4 fruit fly cellular contexts compared by ENCODE assay signal in the genomic region with DNA sequence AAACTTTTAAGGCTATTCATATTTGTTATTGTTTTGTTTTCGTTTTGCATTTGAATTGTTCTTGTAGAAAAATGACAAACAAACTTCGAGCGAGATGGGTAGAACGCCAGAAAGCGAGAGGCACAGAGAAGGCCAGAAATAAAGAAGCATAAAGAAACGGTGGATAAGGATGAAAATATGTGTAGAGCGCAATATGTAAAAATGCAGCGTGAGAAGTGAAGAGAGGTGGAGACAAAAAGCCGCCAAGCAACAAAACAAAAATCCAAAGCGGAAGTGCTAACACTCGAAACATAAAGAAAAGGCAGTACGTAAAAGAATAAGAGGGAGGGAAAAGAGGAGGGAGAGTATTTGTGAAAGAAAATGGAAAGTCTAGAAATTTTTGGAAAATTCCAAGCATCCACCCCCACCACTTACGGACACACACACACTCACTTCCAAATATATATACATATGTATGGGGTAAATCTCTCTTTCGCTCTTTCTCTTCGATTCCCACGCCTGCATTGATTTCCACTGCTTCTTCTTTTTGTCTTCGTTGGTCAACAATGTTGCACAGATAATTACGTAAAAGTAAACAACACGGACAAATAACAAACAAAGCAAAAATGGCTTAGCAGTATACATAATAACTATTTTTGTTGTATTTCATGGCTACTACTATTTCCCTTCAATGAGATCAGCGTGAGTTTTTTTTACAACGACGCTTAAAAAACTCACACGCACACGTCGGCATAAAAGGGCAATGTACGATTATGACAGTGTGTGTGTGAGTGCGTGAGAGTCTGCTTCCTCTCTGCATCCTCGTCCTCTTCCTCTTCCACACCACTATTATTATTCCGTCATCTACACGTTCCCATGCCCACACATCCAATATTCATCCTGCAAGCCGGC.
TF ChIP-seq lines count a peak whose summit lies in the region.

No protein-coding gene starts in this region.

- no peak for TF ChIP-seq CTCF in whole organism, embryonic (GFP tag; optimal IDR thresholded peaks at IDR 0.05; lab: Kevin White, UChicago)

TF ChIP-seq in whole organism, embryonic, 481 proteins besides CTCF, POLR2A, EP300 and RAD21 (continues in another document):
- no peak for TF ChIP-seq bigmax (GFP tag; optimal IDR thresholded peaks at IDR 0.05; lab: Kevin White, UChicago)
- no peak for TF ChIP-seq CG4282 (GFP tag; optimal IDR thresholded peaks at IDR 0.05; lab: Kevin White, UChicago)
- no peak for TF ChIP-seq wek (GFP tag; optimal IDR thresholded peaks at IDR 0.05; lab: Kevin White, UChicago)
- peak; percentile 30 for TF ChIP-seq CG10979 (tag; optimal IDR thresholded peaks at IDR 0.05; lab: Kevin White, UChicago)
- TF ChIP-seq CG6175 (GFP tag; IDR thresholded peaks at IDR 0.05; lab: Robert Waterston, UW) = no peak
- no peak for TF ChIP-seq YL-1 (GFP tag; optimal IDR thresholded peaks at IDR 0.05; lab: Kevin White, UChicago)
- TF ChIP-seq Rx (GFP tag; IDR thresholded peaks at IDR 0.05; lab: Robert Waterston, UW) = no peak
- no peak for TF ChIP-seq rib (GFP tag; IDR thresholded peaks at IDR 0.05; lab: Robert Waterston, UW)
- peak; percentile 24 for TF ChIP-seq Spps (tag; optimal IDR thresholded peaks at IDR 0.05; lab: Kevin White, UChicago)
- peak; percentile 73 for TF ChIP-seq CG11504 (tag; optimal IDR thresholded peaks at IDR 0.05; lab: Kevin White, UChicago)
- no peak for TF ChIP-seq CG4328 (GFP tag; optimal IDR thresholded peaks at IDR 0.05; lab: Kevin White, UChicago)
- TF ChIP-seq Sox102F (GFP tag; optimal IDR thresholded peaks at IDR 0.05; lab: Kevin White, UChicago) = no peak
- no peak for TF ChIP-seq danr (GFP tag; IDR thresholded peaks at IDR 0.05; lab: Robert Waterston, UW)
- no peak for TF ChIP-seq Kr (GFP tag; optimal IDR thresholded peaks at IDR 0.05; lab: Kevin White, UChicago)
- TF ChIP-seq MBD-R2 (GFP tag; IDR thresholded peaks at IDR 0.05; lab: Robert Waterston, UW) = no peak
- TF ChIP-seq CG18011 (GFP tag; optimal IDR thresholded peaks at IDR 0.05; lab: Kevin White, UChicago) = no peak
- TF ChIP-seq oc (tag; optimal IDR thresholded peaks at IDR 0.05; lab: Kevin White, UChicago) = peak; percentile 72
- no peak for TF ChIP-seq run (tag; optimal IDR thresholded peaks at IDR 0.05; lab: Kevin White, UChicago)
- TF ChIP-seq CoRest (tag; optimal IDR thresholded peaks at IDR 0.05; lab: Kevin White, UChicago) = no peak
- peak; percentile 14 for TF ChIP-seq ems (GFP tag; optimal IDR thresholded peaks at IDR 0.05; lab: Kevin White, UChicago)
- no peak for TF ChIP-seq sob (GFP tag; IDR thresholded peaks at IDR 0.05; lab: Robert Waterston, UW)

TF ChIP-seq in whole organism, prepupa, 60 proteins besides CTCF, POLR2A, EP300 and RAD21:
- TF ChIP-seq CG11294 (GFP tag; IDR thresholded peaks at IDR 0.05; lab: Robert Waterston, UW) (no peak), Hr4 (GFP tag; optimal IDR thresholded peaks at IDR 0.05; lab: Kevin White, UChicago) (no peak), dsx (GFP tag; optimal IDR thresholded peaks at IDR 0.05; lab: Kevin White, UChicago; ENCODE audit: poor library complexity, severe bottlenecking) (peak; percentile 98), Lpt (GFP tag; optimal IDR thresholded peaks at IDR 0.05; lab: Kevin White, UChicago) (no peak), CG4318 (GFP tag; optimal IDR thresholded peaks at IDR 0.05; lab: Kevin White, UChicago) (no peak), spab (GFP tag; optimal IDR thresholded peaks at IDR 0.05; lab: Kevin White, UChicago) (no peak), Sox15 (GFP tag; optimal IDR thresholded peaks at IDR 0.05; lab: Kevin White, UChicago) (no peak), CG15336 (GFP tag; IDR thresholded peaks at IDR 0.05; lab: Robert Waterston, UW) (no peak), CG10631 (GFP tag; optimal IDR thresholded peaks at IDR 0.05; lab: Kevin White, UChicago) (no peak), acj6 (GFP tag; optimal IDR thresholded peaks at IDR 0.05; lab: Kevin White, UChicago) (no peak), CG6163 (GFP tag; IDR thresholded peaks at IDR 0.05; lab: Robert Waterston, UW) (peak; percentile 57; the same call in 2 of the 3 replicates)

TF ChIP-seq in whole organism, pupa, 21 proteins besides CTCF, POLR2A, EP300 and RAD21:
- no peak for TF ChIP-seq Snoo (tag; optimal IDR thresholded peaks at IDR 0.05; lab: Kevin White, UChicago)
- no peak for TF ChIP-seq fd96Ca (GFP tag; IDR thresholded peaks at IDR 0.05; lab: Robert Waterston, UW)
- no peak for TF ChIP-seq Pif1A (GFP tag; optimal IDR thresholded peaks at IDR 0.05; lab: Kevin White, UChicago)
- TF ChIP-seq EcR (GFP tag; optimal IDR thresholded peaks at IDR 0.05; lab: Kevin White, UChicago) = peak; percentile 98
- TF ChIP-seq CG9948 (tag; optimal IDR thresholded peaks at IDR 0.05; lab: Kevin White, UChicago) = no peak
- no peak for TF ChIP-seq Pif1B (GFP tag; optimal IDR thresholded peaks at IDR 0.05; lab: Kevin White, UChicago)
- peak; percentile 19 for TF ChIP-seq D1 (tag; optimal IDR thresholded peaks at IDR 0.05; lab: Kevin White, UChicago)
- TF ChIP-seq Ets98B (GFP tag; IDR thresholded peaks at IDR 0.05; lab: Robert Waterston, UW) = no peak

TF ChIP-seq in whole organism, wandering third instar larva, 38 proteins besides CTCF, POLR2A, EP300 and RAD21:
- TF ChIP-seq Jra (GFP tag; optimal IDR thresholded peaks at IDR 0.05; lab: Kevin White, UChicago) = no peak
- TF ChIP-seq CG9705 (GFP tag; optimal IDR thresholded peaks at IDR 0.05; lab: Kevin White, UChicago) = no peak
- TF ChIP-seq foxo (GFP tag; optimal IDR thresholded peaks at IDR 0.05; lab: Kevin White, UChicago) = no peak
- TF ChIP-seq Sp1 (GFP tag; optimal IDR thresholded peaks at IDR 0.05; lab: Kevin White, UChicago) = no peak
- no peak for TF ChIP-seq fru (GFP tag; optimal IDR thresholded peaks at IDR 0.05; lab: Kevin White, UChicago)
- TF ChIP-seq psq (GFP tag; optimal IDR thresholded peaks at IDR 0.05; lab: Kevin White, UChicago) = peak; percentile 83
- no peak for TF ChIP-seq sv (GFP tag; optimal IDR thresholded peaks at IDR 0.05; lab: Kevin White, UChicago)
- no peak for TF ChIP-seq Hr83 (GFP tag; optimal IDR thresholded peaks at IDR 0.05; lab: Kevin White, UChicago; ENCODE audit: poor library complexity, severe bottlenecking)

Comparison
In these comparisons a context has a peak if more than half of its experiments do, and no peak if none do; other contexts are left out.
1. Of the 7 proteins assayed by ChIP-seq in both whole organism, embryonic and whole organism, prepupa: peak only in whole organism, embryonic: Blimp-1; only in whole organism, prepupa: none; in both: none; in neither: 6.